Worm (Caenorhabditis elegans): ENCODE results near the gene str-88.

Gene str-88

DNA sequence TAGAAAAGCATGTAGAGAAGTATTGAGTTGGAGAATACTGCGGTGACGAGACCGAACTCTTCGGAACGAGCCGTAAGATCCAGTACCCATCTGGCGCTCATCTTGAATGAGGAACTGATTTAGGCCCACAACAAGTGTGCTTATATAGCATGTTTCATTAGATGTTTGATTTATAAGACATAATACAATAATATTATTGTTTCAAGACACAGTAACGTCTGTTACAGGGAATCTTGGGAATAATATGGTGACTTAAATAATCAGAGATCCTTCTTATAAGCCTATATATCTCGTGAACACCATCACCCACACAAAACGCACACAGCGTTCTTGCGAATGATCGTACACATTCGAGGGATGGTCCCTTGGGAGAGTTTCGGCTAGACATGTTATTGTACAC lies at the start of gene str-88:
Gene str-88, minus strand, starts transcription at position 101 of the 400 bp plus-strand sequence.
- TF ChIP-seq hlh-1 (tag; optimal IDR thresholded peaks at IDR 0.05) (no peak), tbx-8 (GFP tag; optimal IDR thresholded peaks at IDR 0.05) (no peak), nhr-237 (tag; optimal IDR thresholded peaks at IDR 0.05) (no peak), sptf-1 (tag; optimal IDR thresholded peaks at IDR 0.05) (no peak), ztf-11 (tag; optimal IDR thresholded peaks at IDR 0.05) (no peak), pha-4 (tag; optimal IDR thresholded peaks at IDR 0.05) (no peak), bed-3 (GFP tag; optimal IDR thresholded peaks at IDR 0.05) (no peak), cnd-1 (tag; optimal IDR thresholded peaks at IDR 0.05) (no peak), elt-1 (tag; optimal IDR thresholded peaks at IDR 0.05; ENCODE audit: borderline replicate concordance, insufficient read depth) (no peak), unc-120 (tag; optimal IDR thresholded peaks at IDR 0.05; ENCODE audit: poor library complexity, severe bottlenecking) (no peak), mls-2 (tag; optimal IDR thresholded peaks at IDR 0.05) (no peak), lin-13 (tag; optimal IDR thresholded peaks at IDR 0.05) (no peak), nhr-2 (tag; optimal IDR thresholded peaks at IDR 0.05) (no peak), unc-39 (tag; optimal IDR thresholded peaks at IDR 0.05) (no peak), mab-5 (tag; optimal IDR thresholded peaks at IDR 0.05) (no peak)

DNA sequence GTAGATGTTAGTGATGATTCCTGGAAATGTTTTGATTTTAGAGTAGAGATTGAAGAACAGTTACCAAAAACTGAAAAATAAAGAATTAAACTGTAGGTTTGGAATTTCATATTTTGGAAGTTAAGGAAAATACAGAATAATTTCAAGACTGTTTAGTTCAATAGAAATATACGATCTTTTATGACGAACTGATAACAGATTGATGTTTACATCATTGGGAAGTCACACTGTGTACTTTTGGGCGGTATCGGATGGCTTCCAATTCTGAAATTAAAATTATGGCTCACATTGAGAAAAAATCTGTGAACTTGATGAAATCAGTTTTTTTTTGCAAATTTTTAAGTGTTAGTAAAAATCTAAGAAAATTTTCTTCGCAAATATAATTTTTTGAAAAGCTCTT lies 48.8 kb upstream of the str-88 start, which contains the start of gene T26H5.8:
Gene T26H5.8, minus strand, starts transcription at position 270 of the 400 bp plus-strand sequence.
- TF ChIP-seq cnd-1 (tag; optimal IDR thresholded peaks at IDR 0.05) (no peak), zip-8 (tag; optimal IDR thresholded peaks at IDR 0.05) (no peak), flh-1 (GFP tag; optimal IDR thresholded peaks at IDR 0.05) (no peak), mab-5 (tag; optimal IDR thresholded peaks at IDR 0.05) (no peak), nhr-12 (tag; optimal IDR thresholded peaks at IDR 0.05) (no peak), sptf-1 (tag; optimal IDR thresholded peaks at IDR 0.05) (no peak), ztf-11 (tag; optimal IDR thresholded peaks at IDR 0.05) (no peak), nhr-2 (tag; optimal IDR thresholded peaks at IDR 0.05) (no peak)

DNA sequence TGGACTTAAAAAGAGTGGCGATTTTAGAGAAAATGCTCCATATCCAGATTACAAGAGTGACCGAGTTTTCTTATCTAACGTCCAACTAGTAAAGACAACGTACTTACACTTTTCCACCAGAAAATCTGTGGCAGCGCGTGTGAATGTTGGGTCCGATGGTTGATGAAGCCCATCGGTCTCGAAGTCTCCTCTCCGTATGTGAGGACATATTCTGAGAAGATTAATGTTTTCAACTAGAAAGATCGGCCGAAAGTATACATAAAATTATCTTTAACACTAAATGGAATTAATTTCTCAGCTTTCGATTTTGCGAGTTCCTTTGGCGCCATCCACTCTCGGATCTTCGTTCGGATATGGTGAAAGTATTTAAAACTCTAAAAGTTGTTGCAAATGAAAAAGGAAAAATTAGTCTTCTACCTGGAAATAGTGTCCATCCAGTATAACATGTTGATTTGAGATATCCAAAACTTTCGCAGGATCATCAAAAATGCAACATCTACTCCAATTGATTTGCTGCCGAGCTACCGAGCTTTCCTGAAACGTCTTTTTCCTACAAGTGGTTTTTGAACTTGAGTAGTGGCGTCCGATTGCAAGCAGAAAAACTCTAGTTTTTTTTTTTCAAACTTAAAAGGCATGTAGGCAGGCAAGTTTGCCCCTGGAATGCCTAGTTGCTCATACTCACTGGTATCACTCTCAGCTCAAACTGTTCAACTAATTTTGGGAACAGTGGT lies 47.8 kb upstream of the str-88 start:
- TF ChIP-seq cnd-1 (tag; optimal IDR thresholded peaks at IDR 0.05) = no peak
- TF ChIP-seq lin-13 (tag; optimal IDR thresholded peaks at IDR 0.05) = no peak
- no peak for TF ChIP-seq sptf-1 (tag; optimal IDR thresholded peaks at IDR 0.05)
- no peak for TF ChIP-seq mep-1 (tag; optimal IDR thresholded peaks at IDR 0.05)
- TF ChIP-seq nhr-237 (tag; optimal IDR thresholded peaks at IDR 0.05) = no peak
- no peak for TF ChIP-seq ham-2 (GFP tag; optimal IDR thresholded peaks at IDR 0.05)
- TF ChIP-seq drap-1 (GFP tag; optimal IDR thresholded peaks at IDR 0.05) = no peak

DNA sequence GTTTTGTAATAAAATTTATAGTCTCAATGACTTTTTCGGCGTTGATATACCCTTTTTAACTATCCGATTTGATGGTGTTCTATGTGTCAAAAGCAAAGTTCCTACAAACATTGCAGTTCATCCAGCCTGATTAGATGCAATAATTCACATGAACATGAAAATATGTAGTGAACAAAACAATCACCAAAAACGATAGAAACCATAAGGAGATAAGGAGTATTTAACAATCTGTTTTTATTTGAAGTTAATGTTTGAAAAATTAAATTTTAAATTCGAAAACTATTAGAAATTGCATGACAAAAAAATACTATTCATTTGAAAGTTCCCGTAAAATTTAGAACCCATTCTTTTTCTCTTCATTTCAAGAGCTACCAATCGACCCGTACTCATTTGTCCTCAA lies 43.3 kb upstream of the str-88 start, which contains the start of gene fbxa-209:
Gene fbxa-209, minus strand, starts transcription at position 101 of the 400 bp plus-strand sequence.
- no peak for TF ChIP-seq blmp-1 (tag; optimal IDR thresholded peaks at IDR 0.05)
- TF ChIP-seq lin-32 (GFP tag; optimal IDR thresholded peaks at IDR 0.05) = no peak
- no peak for TF ChIP-seq elt-1 (tag; optimal IDR thresholded peaks at IDR 0.05; ENCODE audit: borderline replicate concordance, insufficient read depth)
- TF ChIP-seq mep-1 (tag; optimal IDR thresholded peaks at IDR 0.05) = no peak
- TF ChIP-seq unc-120 (tag; optimal IDR thresholded peaks at IDR 0.05; ENCODE audit: poor library complexity, severe bottlenecking) = no peak
- no peak for TF ChIP-seq nhr-2 (tag; optimal IDR thresholded peaks at IDR 0.05)
- TF ChIP-seq ces-1 (GFP tag; optimal IDR thresholded peaks at IDR 0.05) = no peak
- no peak for TF ChIP-seq hlh-1 (tag; optimal IDR thresholded peaks at IDR 0.05)
- no peak for TF ChIP-seq elt-3 (tag; optimal IDR thresholded peaks at IDR 0.05)
- TF ChIP-seq M03D4.4 (tag; optimal IDR thresholded peaks at IDR 0.05) = no peak
- TF ChIP-seq nhr-76 (tag; optimal IDR thresholded peaks at IDR 0.05) = no peak
- TF ChIP-seq cnd-1 (tag; optimal IDR thresholded peaks at IDR 0.05) = no peak
- TF ChIP-seq bed-3 (GFP tag; optimal IDR thresholded peaks at IDR 0.05) = no peak
- TF ChIP-seq lsy-2 (tag; optimal IDR thresholded peaks at IDR 0.05) = no peak
- no peak for TF ChIP-seq mls-2 (tag; optimal IDR thresholded peaks at IDR 0.05)
- TF ChIP-seq pha-4 (tag; optimal IDR thresholded peaks at IDR 0.05) = no peak
- no peak for TF ChIP-seq ceh-39 (tag; optimal IDR thresholded peaks at IDR 0.05)
- TF ChIP-seq sem-2 (GFP tag; optimal IDR thresholded peaks at IDR 0.05) = no peak
- TF ChIP-seq ceh-83 (GFP tag; optimal IDR thresholded peaks at IDR 0.05) = no peak

Measured in whole organism, mixed stage, embryonic.